Worm (Caenorhabditis elegans) whole organism, L2 larva: ENCODE results near the gene pqe-1.

ENCODE experiments used
- C34F6.9 ChIP-seq: fragments of 150-350 bp; optimal IDR thresholded peaks from 2 replicates; lab custom pipeline; 2014; ENCODE audit warnings: missing biosample characterization, missing genetic modification characterization
- F13H6.1 ChIP-seq: sonication (generic microtip); optimal IDR thresholded peaks from 2 replicates; lab custom pipeline; 2016; ENCODE audit warnings: missing genetic modification characterization, missing compliant biosample characterization
- Y55F3AM.14 ChIP-seq: fragments of 200-800 bp; sonication (Bioruptor generic); optimal IDR thresholded peaks from 2 replicates; lab custom pipeline; 2018; ENCODE audit warnings: mild to moderate bottlenecking, missing genetic modification characterization, missing compliant biosample characterization
- alr-1 ChIP-seq: fragments of 150-350 bp; optimal IDR thresholded peaks from 2 replicates; lab custom pipeline; 2014; ENCODE audit warnings: missing biosample characterization, missing genetic modification characterization
- ama-1 ChIP-seq: fragments of 150-350 bp; optimal IDR thresholded peaks from 2 replicates; lab custom pipeline; 2018; ENCODE audit warnings: inconsistent platforms
- blmp-1 ChIP-seq: sonication (generic microtip); optimal IDR thresholded peaks from 2 replicates; lab custom pipeline; 2017; ENCODE audit warnings: missing genetic modification characterization, mild to moderate bottlenecking, missing compliant biosample characterization, antibody characterized with exemption, moderate library complexity; ENCODE audit not compliant: insufficient read depth
- ceh-16 ChIP-seq: fragments of 150-350 bp; optimal IDR thresholded peaks from 2 replicates; lab custom pipeline; 2014; ENCODE audit warnings: missing biosample characterization, missing genetic modification characterization
- crh-2 ChIP-seq: sonication (generic microtip); optimal IDR thresholded peaks from 2 replicates; lab custom pipeline; 2017; ENCODE audit warnings: missing biosample characterization, missing genetic modification characterization
- egl-27 ChIP-seq: sonication (generic microtip); optimal IDR thresholded peaks from 3 replicates; lab custom pipeline; 2017; ENCODE audit warnings: missing biosample characterization, missing genetic modification reagents, missing genetic modification characterization
- fos-1 ChIP-seq: fragments of 150-350 bp; optimal IDR thresholded peaks from 2 replicates; lab custom pipeline; 2014; ENCODE audit warnings: missing biosample characterization, missing genetic modification characterization
- gmeb-1 ChIP-seq: fragments of 150-350 bp; optimal IDR thresholded peaks from 2 replicates; lab custom pipeline; 2014; ENCODE audit warnings: missing biosample characterization, missing genetic modification characterization
- lin-11 ChIP-seq: fragments of 150-350 bp; sonication (generic microtip); optimal IDR thresholded peaks from 2 replicates; lab custom pipeline; 2014; ENCODE audit warnings: missing biosample characterization, missing genetic modification characterization, inconsistent platforms, mixed read lengths
- lin-13 ChIP-seq: fragments of 150-350 bp; optimal IDR thresholded peaks from 2 replicates; lab custom pipeline; 2014; ENCODE audit warnings: missing biosample characterization, missing genetic modification reagents, missing genetic modification characterization
- lin-39 ChIP-seq: fragments of 150-350 bp; optimal IDR thresholded peaks from 2 replicates; lab custom pipeline; 2014; ENCODE audit warnings: missing biosample characterization, missing genetic modification reagents, missing genetic modification characterization
- lsy-2 ChIP-seq, 2 experiments: fragments of 150-350 bp in 1 of 2; sonication (generic microtip) in 1 of 2; optimal IDR thresholded peaks; 2 replicates each; lab custom pipeline; 2014 to 2017; ENCODE audit warnings: missing biosample characterization in 2 of 2, missing genetic modification characterization in 2 of 2
- mab-5 ChIP-seq: fragments of 150-350 bp; optimal IDR thresholded peaks from 2 replicates; lab custom pipeline; 2014; ENCODE audit warnings: missing biosample characterization, missing genetic modification characterization
- mbf-1 ChIP-seq: sonication (generic microtip); optimal IDR thresholded peaks from 2 replicates; lab custom pipeline; 2017; ENCODE audit warnings: missing biosample characterization, missing genetic modification characterization
- mdl-1 ChIP-seq, 2 experiments: fragments of 150-350 bp in 1 of 2; sonication (generic microtip) in 1 of 2; optimal IDR thresholded peaks; 2 replicates each; lab custom pipeline; 2017; ENCODE audit warnings: missing biosample characterization in 2 of 2, missing genetic modification characterization in 2 of 2
- nhr-11 ChIP-seq: fragments of 150-350 bp; optimal IDR thresholded peaks from 2 replicates; lab custom pipeline; 2014; ENCODE audit warnings: missing biosample characterization, missing genetic modification characterization
- nhr-129 ChIP-seq: fragments of 150-350 bp; optimal IDR thresholded peaks from 2 replicates; lab custom pipeline; 2014; ENCODE audit warnings: missing biosample characterization, missing genetic modification characterization
- nhr-21 ChIP-seq: fragments of 150-350 bp; optimal IDR thresholded peaks from 2 replicates; lab custom pipeline; 2014; ENCODE audit warnings: missing biosample characterization, missing genetic modification characterization
- nhr-25 ChIP-seq: fragments of 150-350 bp; sonication (generic microtip); optimal IDR thresholded peaks from 3 replicates; lab custom pipeline; 2014; ENCODE audit warnings: missing biosample characterization, missing genetic modification characterization
- nhr-6 ChIP-seq: fragments of 150-350 bp; optimal IDR thresholded peaks from 2 replicates; lab custom pipeline; 2014; ENCODE audit warnings: missing biosample characterization, missing genetic modification characterization
- sem-4 ChIP-seq: fragments of 150-350 bp; optimal IDR thresholded peaks from 2 replicates; lab custom pipeline; 2014; ENCODE audit warnings: missing biosample characterization, missing genetic modification reagents, missing genetic modification characterization
- skn-1 ChIP-seq: sonication (generic microtip); optimal IDR thresholded peaks from 2 replicates; lab custom pipeline; 2017; ENCODE audit warnings: missing biosample characterization, missing genetic modification characterization
- sma-3 ChIP-seq: sonication (generic microtip); optimal IDR thresholded peaks from 2 replicates; lab custom pipeline; 2016; ENCODE audit warnings: missing genetic modification reagents, missing genetic modification characterization, missing compliant biosample characterization
- sma-9 ChIP-seq, 2 experiments: fragments of 150-350 bp in 1 of 2; sonication (generic microtip) in 1 of 2; optimal IDR thresholded peaks; 2 replicates each; lab custom pipeline; 2014 to 2016; ENCODE audit warnings: missing genetic modification characterization in 2 of 2, mild to moderate bottlenecking in 1 of 2, missing biosample characterization in 1 of 2, missing compliant biosample characterization in 1 of 2, missing genetic modification reagents in 1 of 2, moderate library complexity in 1 of 2
- snpc-4 ChIP-seq: fragments of 150-350 bp; optimal IDR thresholded peaks from 2 replicates; lab custom pipeline; 2014; ENCODE audit warnings: missing biosample characterization, missing genetic modification characterization
- unc-55 ChIP-seq: fragments of 150-350 bp; sonication (generic microtip); optimal IDR thresholded peaks from 3 replicates; lab custom pipeline; 2014; ENCODE audit warnings: missing biosample characterization, missing genetic modification reagents, missing genetic modification characterization
- unc-62 ChIP-seq: fragments of 150-350 bp; optimal IDR thresholded peaks from 2 replicates; lab custom pipeline; 2014; ENCODE audit warnings: missing biosample characterization, missing genetic modification reagents, missing genetic modification characterization
- ztf-4 ChIP-seq: fragments of 150-350 bp; optimal IDR thresholded peaks from 2 replicates; lab custom pipeline; 2014; ENCODE audit warnings: missing biosample characterization, missing genetic modification characterization

pqe-1 gene

DNA sequence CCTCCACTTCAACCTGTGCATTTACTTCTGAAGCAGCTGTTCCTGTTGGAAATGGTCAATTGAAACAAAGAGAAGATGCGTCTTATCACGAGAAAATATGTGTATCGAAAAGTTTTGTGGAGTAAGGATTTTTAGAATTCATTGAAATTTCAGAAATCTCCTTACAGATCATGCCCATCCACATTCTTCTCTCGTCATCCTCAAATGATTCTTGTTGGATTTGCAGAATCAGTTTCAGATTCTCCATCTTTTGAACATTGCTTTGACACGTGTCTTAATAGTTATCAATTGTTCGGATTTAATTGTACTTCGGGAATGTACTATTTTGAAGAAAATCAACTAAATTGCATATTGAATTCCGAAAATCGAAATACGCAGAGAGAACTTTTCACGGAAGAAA is 7.0 kb upstream of the pqe-1 start:
- TF ChIP-seq lin-39 (tag; lab: Kevin White, UChicago) (no peak), blmp-1 (tag; lab: Kevin White, UChicago) (no peak), ceh-16 (no peak), Y55F3AM.14 (GFP tag; lab: Kevin White, UChicago) (no peak), ztf-4 (tag; lab: Kevin White, UChicago) (no peak), nhr-25 (tag; lab: Kevin White, UChicago) (no peak), snpc-4 (tag; lab: Kevin White, UChicago) (no peak), lsy-2 (tag; optimal IDR thresholded peaks at IDR 0.05; lab: Kevin White, UChicago) (no peak), nhr-6 (tag; lab: Kevin White, UChicago) (no peak), mab-5 (tag; lab: Kevin White, UChicago) (no peak), unc-62 (GFP tag; lab: Kevin White, UChicago) (no peak), mbf-1 (tag; lab: Kevin White, UChicago) (no peak), mdl-1 (tag; optimal IDR thresholded peaks at IDR 0.05; lab: Kevin White, UChicago) (no peak)
- TF ChIP-seq, all 48 proteins: peak for 0

DNA sequence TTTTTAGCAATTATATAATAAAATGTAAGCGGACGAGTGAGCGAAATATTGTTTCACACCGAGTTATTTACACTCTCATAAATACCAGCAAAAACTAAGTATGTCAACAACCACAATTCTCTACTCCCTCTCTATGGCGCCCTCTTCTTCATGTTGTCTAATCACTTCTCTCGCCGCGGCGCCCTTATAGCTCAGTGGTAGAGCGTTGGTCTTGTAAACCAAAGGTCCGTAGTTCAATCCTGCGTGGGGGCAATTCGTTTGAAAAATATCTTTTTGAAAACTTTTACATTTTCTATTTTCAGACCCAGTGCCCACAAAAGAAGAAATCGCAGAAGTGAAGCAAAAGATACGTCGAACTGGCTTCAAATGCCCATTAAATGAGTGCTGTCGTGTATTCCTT is 5.3 kb upstream of the pqe-1 start:
- TF ChIP-seq unc-55 (GFP tag; lab: Kevin White, UChicago) = peak; percentile 38
- no peak for TF ChIP-seq skn-1 (tag; lab: Kevin White, UChicago)
- TF ChIP-seq lsy-2 (tag; optimal IDR thresholded peaks at IDR 0.05; lab: Kevin White, UChicago) = peak; percentile 44 to 58
- TF ChIP-seq sem-4 (tag; lab: Kevin White, UChicago) = no peak
- peak; percentile 6 for TF ChIP-seq ztf-4 (tag; lab: Kevin White, UChicago)
- TF ChIP-seq fos-1 = peak; percentile 49
- TF ChIP-seq nhr-129 (tag; lab: Kevin White, UChicago) = peak; percentile 69
- TF ChIP-seq C34F6.9 (tag; lab: Kevin White, UChicago) = peak; percentile 33
- peak; percentile 40 for TF ChIP-seq sma-3
- TF ChIP-seq alr-1 (tag; lab: Kevin White, UChicago) = no peak
- TF ChIP-seq egl-27 (tag; lab: Kevin White, UChicago) = peak; percentile 29
- TF ChIP-seq nhr-21 = peak; percentile 7
- TF ChIP-seq crh-2 (tag; lab: Kevin White, UChicago) = peak; percentile 42
- TF ChIP-seq gmeb-1 (tag; lab: Kevin White, UChicago) = peak; percentile 52
- TF ChIP-seq Y55F3AM.14 (GFP tag; lab: Kevin White, UChicago) = peak; percentile 63
- TF ChIP-seq sma-9 (GFP tag; optimal IDR thresholded peaks at IDR 0.05; lab: Kevin White, UChicago) = peak; percentile 70
- TF ChIP-seq sma-9 (tag; optimal IDR thresholded peaks at IDR 0.05; lab: Kevin White, UChicago) = no peak
- peak; percentile 46 for TF ChIP-seq lin-13 (GFP tag; lab: Kevin White, UChicago)
- TF ChIP-seq nhr-25 (tag; lab: Kevin White, UChicago) = no peak

DNA sequence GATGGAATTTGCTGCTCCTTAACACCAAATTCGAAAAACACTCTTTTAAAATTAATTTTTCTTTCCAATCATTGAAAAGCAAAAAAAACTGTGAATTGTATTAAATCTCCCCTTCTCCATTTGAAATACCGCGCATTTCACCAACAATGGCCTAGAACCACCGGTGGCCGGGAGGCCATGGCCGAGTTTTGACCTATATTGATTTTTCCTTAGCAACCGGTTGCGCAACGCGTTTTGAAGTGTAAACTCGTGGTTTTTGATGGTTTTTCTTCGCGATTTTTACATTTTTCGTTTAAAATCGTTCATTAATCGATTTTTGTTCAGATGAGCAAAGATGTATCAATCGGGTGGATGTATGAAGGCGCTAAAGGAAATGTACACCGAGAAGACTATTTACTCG is 2.8 kb upstream of the pqe-1 start, which contains the start of gene mog-3:
mog-3 (plus strand) TSS at position 319 of the 400 bp plus-strand sequence.
- TF ChIP-seq fos-1 (peak; percentile 9), lsy-2 (tag; optimal IDR thresholded peaks at IDR 0.05; lab: Kevin White, UChicago) (peak; percentile 36 to 77), nhr-21 (peak; percentile 20), nhr-25 (tag; lab: Kevin White, UChicago) (peak; percentile 45), snpc-4 (tag; lab: Kevin White, UChicago) (no peak), sma-3 (peak; percentile 55), nhr-11 (tag; lab: Kevin White, UChicago) (no peak), unc-55 (GFP tag; lab: Kevin White, UChicago) (peak; percentile 76), nhr-6 (tag; lab: Kevin White, UChicago) (no peak), nhr-129 (tag; lab: Kevin White, UChicago) (peak; percentile 35), C34F6.9 (tag; lab: Kevin White, UChicago) (peak; percentile 75), gmeb-1 (tag; lab: Kevin White, UChicago) (peak; percentile 93), sma-9 (GFP tag; optimal IDR thresholded peaks at IDR 0.05; lab: Kevin White, UChicago) (peak; percentile 74), sma-9 (tag; optimal IDR thresholded peaks at IDR 0.05; lab: Kevin White, UChicago) (no peak), ceh-16 (no peak), lin-13 (GFP tag; lab: Kevin White, UChicago) (peak; percentile 52), crh-2 (tag; lab: Kevin White, UChicago) (peak; percentile 62), lin-11 (tag; lab: Kevin White, UChicago) (peak; percentile 52), F13H6.1 (tag; lab: Kevin White, UChicago) (peak; percentile 66), ama-1 (lab: Kevin White, UChicago) (peak; percentile 54)

DNA sequence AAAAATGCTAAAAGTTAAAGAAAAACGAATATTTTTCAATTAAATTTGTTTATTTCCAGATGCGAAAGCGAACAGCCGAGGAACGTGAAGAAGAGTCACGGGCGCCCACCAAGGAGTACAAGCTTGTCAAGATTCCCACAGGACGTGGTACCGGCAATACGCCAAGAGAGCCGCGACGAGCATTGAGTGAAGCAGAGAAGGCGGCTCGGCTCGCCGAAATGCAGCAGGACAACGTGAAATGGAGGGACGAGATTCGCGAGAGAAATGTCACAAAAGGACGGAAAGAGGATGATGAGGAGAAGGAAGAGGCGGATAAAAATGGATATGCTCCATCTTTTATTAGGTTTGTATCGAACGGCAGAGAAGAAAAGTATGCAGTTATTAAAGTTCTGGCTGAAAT is 637 bp upstream of the pqe-1 start:
- TF ChIP-seq lin-11 (tag; lab: Kevin White, UChicago) = no peak
- no peak for TF ChIP-seq lsy-2 (tag; optimal IDR thresholded peaks at IDR 0.05; lab: Kevin White, UChicago)
- TF ChIP-seq gmeb-1 (tag; lab: Kevin White, UChicago) = no peak
- no peak for TF ChIP-seq lin-13 (GFP tag; lab: Kevin White, UChicago)
